Fruit fly (Drosophila melanogaster) whole organism, embryonic: Measurements from ENCODE around the gene Ctr1A.

Experiments used
- CG18619 ChIP-seq: fragments of 200-800 bp; sonication (Bioruptor generic); optimal IDR thresholded peaks from 3 replicates; lab custom pipeline; 2017; ENCODE audit warnings: missing biosample characterization, mild to moderate bottlenecking, missing genetic modification characterization
- br ChIP-seq: fragments of >200 bp; optimal IDR thresholded peaks from 2 replicates; lab custom pipeline; 2017
- lbe ChIP-seq: fragments of 200-800 bp; sonication (Bioruptor generic); optimal IDR thresholded peaks from 2 replicates; lab custom pipeline; 2016; ENCODE audit warnings: missing biosample characterization, mild to moderate bottlenecking, missing genetic modification characterization

DNA sequence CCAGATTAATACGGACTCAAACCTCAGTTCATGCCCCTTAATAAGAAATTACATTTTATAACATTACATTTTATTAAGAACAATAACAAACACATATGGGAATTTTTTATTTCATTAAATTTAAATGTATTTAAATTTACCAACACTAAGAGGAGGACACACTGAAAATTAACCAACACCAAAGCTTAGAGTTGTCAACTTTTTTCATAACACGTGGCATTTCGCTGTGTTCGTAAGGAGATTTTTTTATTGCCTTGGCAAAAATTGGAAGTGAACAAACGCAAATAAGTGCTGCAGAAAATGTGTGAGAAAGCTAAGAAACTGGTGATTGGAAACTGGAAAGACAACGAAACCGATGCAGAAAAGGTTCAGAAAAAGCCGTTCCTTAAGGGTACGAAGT lies 27.8 kb upstream of the Ctr1A start, which contains the start of gene CG14443:
- TF ChIP-seq CG18619 (GFP tag; lab: Kevin White, UChicago), result no peak
- no peak for TF ChIP-seq br (lab: Kevin White, UChicago)
- no peak for TF ChIP-seq lbe (GFP tag; lab: Kevin White, UChicago)
